Fruit fly (Drosophila melanogaster) whole organism, adult: ENCODE data around the gene BuGZ.

ENCODE experiments used
- CG11617 ChIP-seq: fragments of 200-800 bp; sonication (Bioruptor generic); optimal IDR thresholded peaks from 2 replicates; lab custom pipeline; 2017; ENCODE audit warnings: mild to moderate bottlenecking, missing biosample characterization, missing genetic modification reagents, missing genetic modification characterization
- CG12768 ChIP-seq: fragments of 200-800 bp; sonication (Bioruptor generic); optimal IDR thresholded peaks from 2 replicates; lab custom pipeline; 2017; ENCODE audit warnings: missing biosample characterization, missing genetic modification characterization, mild to moderate bottlenecking, moderate library complexity, missing genetic modification reagents
- CG14711 ChIP-seq: fragments of 200-800 bp; sonication (Bioruptor generic); optimal IDR thresholded peaks from 2 replicates; lab custom pipeline; 2018; ENCODE audit warnings: missing biosample characterization, mild to moderate bottlenecking, missing genetic modification characterization, moderate library complexity
- CG1620 ChIP-seq: fragments of 200-800 bp; sonication (Bioruptor generic); optimal IDR thresholded peaks from 2 replicates; lab custom pipeline; 2016; ENCODE audit warnings: missing biosample characterization, missing genetic modification characterization
- CG33017 ChIP-seq: fragments of 200-800 bp; sonication (Bioruptor generic); optimal IDR thresholded peaks from 2 replicates; lab custom pipeline; 2018; ENCODE audit warnings: missing biosample characterization, mild to moderate bottlenecking, missing genetic modification characterization, moderate library complexity
- CG5204 ChIP-seq: fragments of 200-800 bp; sonication (Bioruptor generic); optimal IDR thresholded peaks from 2 replicates; lab custom pipeline; 2016; ENCODE audit warnings: missing biosample characterization, missing genetic modification characterization
- CG7045 ChIP-seq: fragments of 200-800 bp; sonication (Bioruptor generic); optimal IDR thresholded peaks from 2 replicates; lab custom pipeline; 2017; ENCODE audit warnings: missing biosample characterization, mild to moderate bottlenecking, missing genetic modification characterization
- CG7101 ChIP-seq: fragments of 200-800 bp; sonication (Bioruptor generic); optimal IDR thresholded peaks from 2 replicates; lab custom pipeline; 2018; ENCODE audit warnings: missing biosample characterization, mild to moderate bottlenecking, missing genetic modification characterization, moderate library complexity
- Clk ChIP-seq: fragments of 200-800 bp; sonication (Bioruptor generic); optimal IDR thresholded peaks from 2 replicates; lab custom pipeline; 2017; ENCODE audit warnings: missing biosample characterization, missing genetic modification characterization
- Crg-1 ChIP-seq: fragments of 200-800 bp; sonication (Bioruptor generic); optimal IDR thresholded peaks from 2 replicates; lab custom pipeline; 2016; ENCODE audit warnings: missing biosample characterization, missing genetic modification characterization
- Hr96 ChIP-seq: fragments of 200-800 bp; sonication (Bioruptor generic); optimal IDR thresholded peaks from 2 replicates; lab custom pipeline; 2016; ENCODE audit warnings: missing biosample characterization, missing genetic modification characterization
- Mnt ChIP-seq: fragments of 200-800 bp; sonication (Bioruptor generic); optimal IDR thresholded peaks from 2 replicates; lab custom pipeline; 2016; ENCODE audit warnings: missing biosample characterization, mild to moderate bottlenecking, missing genetic modification characterization
- bab1 ChIP-seq: fragments of 200-800 bp; sonication (Bioruptor generic); optimal IDR thresholded peaks from 3 replicates; lab custom pipeline; 2019; ENCODE audit warnings: missing biosample characterization, mild to moderate bottlenecking, missing genetic modification characterization, moderate library complexity
- cic ChIP-seq: fragments of 200-800 bp; sonication (Bioruptor generic); optimal IDR thresholded peaks from 2 replicates; lab custom pipeline; 2017; ENCODE audit warnings: missing biosample characterization, mild to moderate bottlenecking, missing genetic modification characterization, moderate library complexity
- cnc ChIP-seq, 2 experiments: fragments of >200 bp; optimal IDR thresholded peaks; 2 replicates each; lab custom pipeline; 2017
- kay ChIP-seq: fragments of 200-800 bp; sonication (Bioruptor generic); peaks from one replicate; lab custom pipeline; 2016; ENCODE audit warnings: missing biosample characterization, missing genetic modification characterization, borderline replicate concordance
- ovo ChIP-seq: fragments of 200-800 bp; sonication (Bioruptor generic); optimal IDR thresholded peaks from 2 replicates; lab custom pipeline; 2016; ENCODE audit warnings: missing biosample characterization, missing genetic modification characterization
- pad ChIP-seq: fragments of 200-800 bp; sonication (Bioruptor generic); optimal IDR thresholded peaks from 3 replicates; lab custom pipeline; 2017; ENCODE audit warnings: missing biosample characterization, missing genetic modification characterization, mild to moderate bottlenecking, moderate library complexity, missing genetic modification reagents
- tj ChIP-seq: fragments of 200-800 bp; sonication (Bioruptor generic); optimal IDR thresholded peaks from 3 replicates; lab custom pipeline; 2017; ENCODE audit warnings: missing biosample characterization, mild to moderate bottlenecking, missing genetic modification characterization, moderate library complexity
- toe ChIP-seq: fragments of 200-800 bp; sonication (Bioruptor generic); optimal IDR thresholded peaks from 2 replicates; lab custom pipeline; 2016; ENCODE audit warnings: missing biosample characterization, missing genetic modification characterization

Gene BuGZ

DNA sequence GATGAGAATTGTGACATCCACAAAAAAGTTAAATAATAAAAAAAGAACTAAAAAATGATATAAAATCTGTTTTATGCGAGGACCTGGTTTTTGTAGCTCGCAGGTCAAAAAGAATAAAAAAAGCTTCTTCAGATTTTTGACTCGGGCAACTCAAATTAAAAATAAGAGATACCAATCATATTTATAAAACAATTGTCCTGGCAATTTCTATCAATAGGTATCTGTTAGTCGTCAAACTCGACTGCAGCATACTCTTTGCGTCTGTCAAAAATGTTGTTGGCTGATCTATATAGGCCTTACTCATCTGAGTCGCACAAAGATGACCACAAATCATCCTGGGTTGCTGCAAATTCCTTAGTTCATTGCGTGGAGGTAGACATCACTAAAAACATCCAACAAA is 20.6 kb upstream of the BuGZ start:
- TF ChIP-seq CG14711 (tag; lab: Kevin White, UChicago) (no peak), kay (GFP tag; lab: Kevin White, UChicago) (peak; percentile 79)

DNA sequence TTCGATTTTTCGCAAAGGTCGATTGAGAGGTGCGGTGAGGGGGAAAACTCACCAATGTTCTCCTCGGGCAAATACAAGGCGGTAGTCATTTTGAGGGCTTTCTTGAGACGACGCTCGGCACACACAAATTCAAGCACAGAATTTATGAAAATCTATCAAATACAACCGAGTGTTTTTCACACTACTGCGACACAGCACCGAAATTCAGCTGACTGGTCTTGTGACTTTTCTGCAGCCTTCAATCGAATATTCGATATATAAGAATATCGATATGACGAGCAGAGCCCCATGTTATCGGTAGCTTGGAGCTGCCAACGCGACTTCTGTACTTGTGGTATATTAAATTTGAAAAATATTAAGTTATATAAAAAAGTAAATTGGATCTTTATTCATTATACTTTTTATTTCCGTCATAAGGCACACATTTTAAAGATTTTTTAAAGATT is 15.6 kb upstream of the BuGZ start, which contains the start of gene VhaSFD:
VhaSFD (minus strand) TSS at position 249 of the 446 bp plus-strand sequence.
- TF ChIP-seq CG7101 (tag; lab: Kevin White, UChicago): peak; percentile 50
- TF ChIP-seq CG33017: peak; percentile 40
- TF ChIP-seq cnc (optimal IDR thresholded peaks at IDR 0.05; lab: Kevin White, UChicago): no peak
- TF ChIP-seq bab1 (GFP tag; lab: Kevin White, UChicago): peak; percentile 53
- TF ChIP-seq tj (GFP tag; lab: Kevin White, UChicago): peak; percentile 69
- TF ChIP-seq pad (GFP tag; lab: Kevin White, UChicago): peak; percentile 14
- peak; percentile 9 for TF ChIP-seq CG1620 (GFP tag; lab: Kevin White, UChicago)
- peak; percentile 75 for TF ChIP-seq Mnt (GFP tag; lab: Kevin White, UChicago)
- peak; percentile 73 for TF ChIP-seq CG12768
- peak; percentile 48 for TF ChIP-seq cic
- no peak for TF ChIP-seq ovo (GFP tag; lab: Kevin White, UChicago)
- no peak for TF ChIP-seq toe (GFP tag; lab: Kevin White, UChicago)

DNA sequence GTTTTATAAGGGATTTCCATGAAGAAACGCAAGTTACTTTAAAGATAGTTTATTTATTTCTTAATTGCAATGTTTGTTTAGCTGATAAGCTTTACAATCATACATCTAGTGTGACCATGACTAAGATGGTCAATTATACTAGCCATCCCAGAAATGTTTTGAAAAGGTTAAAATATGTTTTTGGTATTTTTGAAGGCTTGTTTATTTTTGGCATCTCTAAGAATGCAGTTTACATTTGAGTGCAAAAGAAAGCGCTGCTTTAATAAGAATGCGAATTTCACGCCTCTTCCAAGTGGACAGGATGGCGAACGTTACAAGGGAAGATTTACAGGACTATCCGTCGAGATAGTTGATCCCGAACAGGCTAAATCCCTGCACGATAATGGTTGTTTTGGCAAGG is 13.6 kb upstream of the BuGZ start, which contains the start of gene Tsen2:
Tsen2 (plus strand) TSS at position 222 of the 400 bp plus-strand sequence.
- no peak for TF ChIP-seq pad (GFP tag; lab: Kevin White, UChicago)
- TF ChIP-seq bab1 (GFP tag; lab: Kevin White, UChicago): no peak
- TF ChIP-seq ovo (GFP tag; lab: Kevin White, UChicago): no peak
- TF ChIP-seq CG12768: no peak
- TF ChIP-seq CG11617: no peak
- TF ChIP-seq Mnt (GFP tag; lab: Kevin White, UChicago): peak; percentile 2

DNA sequence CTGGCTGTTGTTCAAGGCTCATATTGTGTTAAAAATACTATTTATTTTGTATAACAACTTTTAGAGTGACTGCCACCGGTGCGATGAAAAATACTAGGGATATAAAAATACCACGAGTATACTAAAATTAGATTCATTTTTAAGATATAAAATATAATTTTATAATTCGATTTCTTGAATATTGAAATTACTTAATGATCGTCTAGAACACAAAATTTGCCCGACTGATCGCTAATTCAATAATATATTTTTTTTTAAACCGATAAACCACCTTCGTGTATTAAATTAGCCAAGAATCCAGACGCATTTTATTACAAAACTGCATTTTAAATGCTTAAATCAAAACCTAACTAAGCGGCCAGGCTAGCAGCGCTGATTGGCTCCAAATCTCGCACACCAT is 12.3 kb upstream of the BuGZ start, which contains the start of gene CG17996:
CG17996 (minus strand) TSS at position 101 of the 400 bp plus-strand sequence.
- TF ChIP-seq Clk (GFP tag; lab: Kevin White, UChicago): no peak
- TF ChIP-seq Crg-1 (GFP tag; lab: Kevin White, UChicago): no peak
- TF ChIP-seq tj (GFP tag; lab: Kevin White, UChicago): no peak
- no peak for TF ChIP-seq CG14711 (tag; lab: Kevin White, UChicago)
- no peak for TF ChIP-seq CG5204 (GFP tag; lab: Kevin White, UChicago)
- no peak for TF ChIP-seq CG1620 (GFP tag; lab: Kevin White, UChicago)
- TF ChIP-seq CG7101 (tag; lab: Kevin White, UChicago): no peak
- TF ChIP-seq CG7045 (GFP tag; lab: Kevin White, UChicago): no peak
- no peak for TF ChIP-seq kay (GFP tag; lab: Kevin White, UChicago)
- TF ChIP-seq pad (GFP tag; lab: Kevin White, UChicago): no peak
- no peak for TF ChIP-seq Hr96 (GFP tag; lab: Kevin White, UChicago)
- TF ChIP-seq CG33017: no peak

- TF ChIP-seq cnc (optimal IDR thresholded peaks at IDR 0.05; lab: Kevin White, UChicago): peak; percentile 66 to 93
- no peak for TF ChIP-seq Clk (GFP tag; lab: Kevin White, UChicago)
These were observed 11.4 kb upstream of the BuGZ start, which contains the start of gene Prosbeta4 for dm6 chr2L:16731799-16732198. Gene Prosbeta4 (minus strand): TSS chr2L:16732133.

- TF ChIP-seq Clk (GFP tag; lab: Kevin White, UChicago): no peak
- TF ChIP-seq Hr96 (GFP tag; lab: Kevin White, UChicago): no peak
- no peak for TF ChIP-seq ovo (GFP tag; lab: Kevin White, UChicago)
- TF ChIP-seq CG33017: no peak
- no peak for TF ChIP-seq cic
- no peak for TF ChIP-seq CG14711 (tag; lab: Kevin White, UChicago)
- no peak for TF ChIP-seq Mnt (GFP tag; lab: Kevin White, UChicago)
- TF ChIP-seq cnc (optimal IDR thresholded peaks at IDR 0.05; lab: Kevin White, UChicago): no peak
- no peak for TF ChIP-seq CG1620 (GFP tag; lab: Kevin White, UChicago)
- no peak for TF ChIP-seq bab1 (GFP tag; lab: Kevin White, UChicago)
- TF ChIP-seq CG7045 (GFP tag; lab: Kevin White, UChicago): no peak
These were observed 10.8 kb upstream of the BuGZ start, which contains the start of gene Nubp1 for dm6 chr2L:16732338-16732892. Gene Nubp1 (plus strand): TSS chr2L:16732550.

DNA sequence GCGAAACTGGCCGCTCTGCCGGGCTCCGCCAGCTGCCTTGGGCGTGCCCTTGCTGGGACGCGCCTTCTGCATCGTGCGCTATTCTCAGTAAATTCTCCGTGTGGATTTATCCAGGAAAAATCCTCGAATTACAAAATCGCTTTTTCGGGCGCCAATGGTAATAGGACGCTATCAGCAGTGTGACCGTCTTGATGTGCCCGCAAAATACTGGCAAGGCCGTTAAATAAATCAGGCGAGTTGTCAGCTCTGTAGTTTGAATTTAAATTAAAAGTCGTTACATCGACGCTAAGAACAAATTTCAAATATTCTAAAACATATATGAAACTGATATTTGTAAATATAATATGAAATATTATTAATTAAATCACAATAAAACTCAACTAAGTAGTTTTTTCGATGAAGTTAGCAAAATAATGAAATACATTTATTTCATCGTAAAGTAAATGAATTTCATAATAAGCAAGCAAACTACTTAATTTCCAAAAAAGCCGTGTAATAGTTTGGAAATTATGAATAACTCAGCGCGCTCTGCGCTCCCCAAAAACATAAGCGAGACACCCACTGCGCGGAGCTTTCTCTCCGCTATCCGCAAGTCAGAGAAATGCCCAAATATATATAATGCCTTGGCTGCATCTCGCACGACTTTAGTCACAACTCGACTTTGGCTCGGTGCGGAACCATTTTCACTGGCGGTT is 4.9 kb upstream of the BuGZ start, which contains the start of the genes glu and ChLD3:
glu (minus strand) TSS at position 183 of the 695 bp plus-strand sequence.
ChLD3 (plus strand) TSS at position 645 of the 695 bp plus-strand sequence.
- TF ChIP-seq CG7101 (tag; lab: Kevin White, UChicago) (no peak), pad (GFP tag; lab: Kevin White, UChicago) (no peak), cic (no peak), Mnt (GFP tag; lab: Kevin White, UChicago) (no peak), toe (GFP tag; lab: Kevin White, UChicago) (no peak), ovo (GFP tag; lab: Kevin White, UChicago) (no peak), CG12768 (no peak), CG7045 (GFP tag; lab: Kevin White, UChicago) (no peak), cnc (optimal IDR thresholded peaks at IDR 0.05; lab: Kevin White, UChicago) (no peak), Hr96 (GFP tag; lab: Kevin White, UChicago) (no peak), bab1 (GFP tag; lab: Kevin White, UChicago) (no peak), Crg-1 (GFP tag; lab: Kevin White, UChicago) (no peak), CG14711 (tag; lab: Kevin White, UChicago) (no peak), Clk (GFP tag; lab: Kevin White, UChicago) (no peak)
